Worm (Caenorhabditis elegans): Measurements from ENCODE around the gene Y7A9A.1.

ce11 chrIV:16202074-16202473, 5.3 kb downstream of the Y7A9A.1 start, which contains the start of gene H25K10.1:
- TF ChIP-seq fkh-2 (tag; optimal IDR thresholded peaks at IDR 0.05) (no peak), egl-27 (tag; optimal IDR thresholded peaks at IDR 0.05) (no peak), pha-4 (tag; optimal IDR thresholded peaks at IDR 0.05) (no peak), nhr-76 (tag; optimal IDR thresholded peaks at IDR 0.05) (no peak), elt-2 (tag; optimal IDR thresholded peaks at IDR 0.05) (no peak), ceh-16 (tag; optimal IDR thresholded peaks at IDR 0.05) (no peak), nhr-11 (tag; optimal IDR thresholded peaks at IDR 0.05) (no peak), aly-2 (tag; optimal IDR thresholded peaks at IDR 0.05) (no peak), ceh-28 (tag; optimal IDR thresholded peaks at IDR 0.05) (no peak), pqm-1 (tag; optimal IDR thresholded peaks at IDR 0.05) (no peak), elt-1 (tag; optimal IDR thresholded peaks at IDR 0.05) (no peak), ZK546.5 (tag; optimal IDR thresholded peaks at IDR 0.05) (no peak), tbx-2 (tag; optimal IDR thresholded peaks at IDR 0.05) (no peak), unc-62 (GFP tag; optimal IDR thresholded peaks at IDR 0.05) (no peak)
